Worm (Caenorhabditis elegans): ENCODE data around the gene degl-2.

ce11 chrIV:9641925-9642324 is 1.4 kb upstream of the degl-2 start, which contains the start of gene del-2:
- TF ChIP-seq mab-9 (GFP tag; IDR thresholded peaks at IDR 0.05) (no peak), mep-1 (tag; optimal IDR thresholded peaks at IDR 0.05) (no peak), lin-39 (tag; optimal IDR thresholded peaks at IDR 0.05) (no peak), unc-130 (tag; optimal IDR thresholded peaks at IDR 0.05) (no peak), sup-37 (GFP tag; optimal IDR thresholded peaks at IDR 0.05) (no peak), nhr-71 (tag; optimal IDR thresholded peaks at IDR 0.05) (no peak), zag-1 (tag; optimal IDR thresholded peaks at IDR 0.05) (no peak), aha-1 (tag; optimal IDR thresholded peaks at IDR 0.05) (no peak), lin-13 (GFP tag; optimal IDR thresholded peaks at IDR 0.05) (no peak), nhr-12 (tag; optimal IDR thresholded peaks at IDR 0.05) (no peak), ceh-82 (tag; optimal IDR thresholded peaks at IDR 0.05) (no peak), nhr-28 (tag; optimal IDR thresholded peaks at IDR 0.05) (no peak), lin-14 (GFP tag; optimal IDR thresholded peaks at IDR 0.05) (no peak)
